Fruit fly (Drosophila melanogaster) whole organism, prepupa: ENCODE data around the gene Prps.

Experiments
- CG3919 ChIP-seq: fragments of 200-800 bp; sonication (Bioruptor generic); optimal IDR thresholded peaks from 3 replicates; lab custom pipeline; 2016; ENCODE audit warnings: missing biosample characterization, missing genetic modification characterization
- Eip75B ChIP-seq: fragments of 200-800 bp; sonication (Bioruptor generic); optimal IDR thresholded peaks from 3 replicates; lab custom pipeline; 2016; ENCODE audit warnings: missing biosample characterization, missing genetic modification characterization
- cyc ChIP-seq: fragments of 200-800 bp; sonication (Bioruptor generic); optimal IDR thresholded peaks from 3 replicates; lab custom pipeline; 2016; ENCODE audit warnings: missing biosample characterization, missing genetic modification characterization
- dsx ChIP-seq: fragments of 200-800 bp; optimal IDR thresholded peaks from 3 replicates; lab custom pipeline; 2019; ENCODE audit warnings: missing biosample characterization, mild to moderate bottlenecking, missing genetic modification characterization, moderate library complexity; ENCODE audit not compliant: poor library complexity, severe bottlenecking
- lz ChIP-seq: fragments of 200-800 bp; sonication (Bioruptor generic); optimal IDR thresholded peaks from 3 replicates; lab custom pipeline; 2016; ENCODE audit warnings: missing biosample characterization, missing genetic modification characterization
- spab ChIP-seq: fragments of 200-800 bp; sonication (Bioruptor generic); optimal IDR thresholded peaks from 2 replicates; lab custom pipeline; 2017; ENCODE audit warnings: missing biosample characterization, mild to moderate bottlenecking, missing genetic modification characterization, missing genetic modification reagents
- ss ChIP-seq, 2 experiments: fragments of 200-800 bp; sonication (Bioruptor generic); optimal IDR thresholded peaks; 2 replicates in 1 of 2; 3 replicates in 1 of 2; lab custom pipeline; 2017 to 2018; ENCODE audit warnings: mild to moderate bottlenecking in 2 of 2, missing biosample characterization in 2 of 2, missing genetic modification characterization in 2 of 2, moderate library complexity in 1 of 2

DNA sequence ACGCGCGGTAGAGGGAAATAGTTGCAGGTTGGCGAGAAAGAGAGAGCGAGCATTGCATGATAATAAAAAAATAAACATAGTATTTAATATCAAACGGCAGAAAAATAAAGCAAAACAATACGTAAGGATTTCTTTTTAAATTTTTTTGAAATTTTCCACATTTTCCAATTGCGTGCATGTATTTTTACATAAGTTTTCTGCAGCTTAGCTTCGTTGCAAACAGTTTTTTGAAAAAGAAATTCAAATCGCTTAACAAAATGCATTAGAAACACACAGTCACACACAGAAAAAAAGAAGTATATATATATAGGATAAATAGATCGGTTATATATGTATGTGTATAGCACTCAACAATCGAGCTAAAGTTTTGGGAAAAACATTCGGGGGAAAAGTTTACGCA is 7.8 kb downstream of the Prps start:
- TF ChIP-seq Eip75B (GFP tag; lab: Kevin White, UChicago): no peak
- TF ChIP-seq lz (GFP tag; lab: Kevin White, UChicago): no peak
- TF ChIP-seq CG3919 (GFP tag; lab: Kevin White, UChicago): no peak
- no peak for TF ChIP-seq cyc (GFP tag; lab: Kevin White, UChicago)
- no peak for TF ChIP-seq dsx (GFP tag; lab: Kevin White, UChicago)
- TF ChIP-seq spab (GFP tag; lab: Kevin White, UChicago): no peak
- no peak for TF ChIP-seq ss (GFP tag; optimal IDR thresholded peaks at IDR 0.05; lab: Kevin White, UChicago)
